Fruit fly (Drosophila melanogaster) whole organism, embryonic: Measurements from ENCODE around the gene CG7728.

Experiments used
- BEAF-32 ChIP-seq: fragments of 200-800 bp; sonication (Bioruptor generic); optimal IDR thresholded peaks from 3 replicates; lab custom pipeline; 2017; ENCODE audit warnings: missing biosample characterization, missing genetic modification characterization, mild to moderate bottlenecking, moderate library complexity, missing genetic modification reagents
- BtbVII ChIP-seq: fragments of 200-800 bp; sonication (Bioruptor generic); optimal IDR thresholded peaks from 3 replicates; lab custom pipeline; 2017; ENCODE audit warnings: missing biosample characterization, mild to moderate bottlenecking, missing genetic modification characterization
- CG1024 ChIP-seq: fragments of 200-800 bp; sonication (Bioruptor generic); IDR thresholded peaks from 2 replicates; pipeline ENCODE4 v1.3.6; 2022; ENCODE audit warnings: missing biosample characterization, missing genetic modification characterization
- CG10565 ChIP-seq: fragments of 200-800 bp; sonication (Bioruptor generic); optimal IDR thresholded peaks from 3 replicates; lab custom pipeline; 2016; ENCODE audit warnings: missing biosample characterization, mild to moderate bottlenecking, missing genetic modification characterization
- CG11093 ChIP-seq: fragments of 200-800 bp; sonication (Bioruptor generic); IDR thresholded peaks from 3 replicates; pipeline ENCODE4 v1.3.6; 2022; ENCODE audit warnings: missing biosample characterization, missing genetic modification characterization
- CG12071 ChIP-seq: fragments of 200-800 bp; sonication (Bioruptor generic); optimal IDR thresholded peaks from 3 replicates; lab custom pipeline; 2018; ENCODE audit warnings: missing biosample characterization, mild to moderate bottlenecking, missing genetic modification characterization
- CG12744 ChIP-seq: fragments of 200-800 bp; sonication (Bioruptor generic); optimal IDR thresholded peaks from 2 replicates; lab custom pipeline; 2016; ENCODE audit warnings: missing biosample characterization, missing genetic modification characterization
- CG15479 ChIP-seq: fragments of 200-800 bp; sonication (Bioruptor generic); optimal IDR thresholded peaks from 3 replicates; lab custom pipeline; 2019; ENCODE audit warnings: missing biosample characterization, mild to moderate bottlenecking, missing genetic modification characterization, moderate library complexity
- CG17328 ChIP-seq: fragments of 200-800 bp; sonication (Bioruptor generic); IDR thresholded peaks from 2 replicates; pipeline ENCODE4 v1.3.6; 2022; ENCODE audit warnings: missing biosample characterization, missing genetic modification characterization
- CG17361 ChIP-seq: fragments of 200-800 bp; sonication (Bioruptor generic); IDR thresholded peaks from 3 replicates; pipeline ENCODE4 v1.3.6; 2022; ENCODE audit warnings: missing biosample characterization, missing genetic modification characterization
- CG17568 ChIP-seq: fragments of 200-800 bp; sonication (Bioruptor generic); optimal IDR thresholded peaks from 2 replicates; lab custom pipeline; 2018; ENCODE audit warnings: missing biosample characterization, mild to moderate bottlenecking, missing genetic modification characterization, moderate library complexity
- CG17829 ChIP-seq: fragments of 200-800 bp; optimal IDR thresholded peaks from 2 replicates; lab custom pipeline; 2019; ENCODE audit warnings: missing biosample characterization, mild to moderate bottlenecking, missing genetic modification characterization, moderate library complexity
- CG1792 ChIP-seq: fragments of 200-800 bp; sonication (Bioruptor generic); optimal IDR thresholded peaks from 2 replicates; lab custom pipeline; 2016; ENCODE audit warnings: missing biosample characterization, missing genetic modification characterization
- CG18599 ChIP-seq: fragments of 200-800 bp; sonication (Bioruptor generic); optimal IDR thresholded peaks from 3 replicates; lab custom pipeline; 2017; ENCODE audit warnings: missing biosample characterization, missing genetic modification characterization, mild to moderate bottlenecking, moderate library complexity, missing genetic modification reagents
- CG2120 ChIP-seq: fragments of 200-800 bp; sonication (Bioruptor generic); optimal IDR thresholded peaks from 3 replicates; lab custom pipeline; 2016; ENCODE audit warnings: missing biosample characterization, missing genetic modification characterization
- CG32772 ChIP-seq: fragments of 200-800 bp; sonication (Bioruptor generic); IDR thresholded peaks from 2 replicates; pipeline ENCODE4 v1.3.6; 2022; ENCODE audit warnings: missing biosample characterization, missing genetic modification characterization
- CG4820 ChIP-seq: fragments of 200-800 bp; sonication (Bioruptor generic); optimal IDR thresholded peaks from 3 replicates; lab custom pipeline; 2016; ENCODE audit warnings: missing biosample characterization, missing genetic modification characterization
- CG6813 ChIP-seq: fragments of 200-800 bp; sonication (Bioruptor generic); optimal IDR thresholded peaks from 2 replicates; lab custom pipeline; 2017; ENCODE audit warnings: missing biosample characterization, missing genetic modification characterization, mild to moderate bottlenecking, moderate library complexity, missing genetic modification reagents
- CG6854 ChIP-seq: fragments of 200-800 bp; sonication (Bioruptor generic); optimal IDR thresholded peaks from 3 replicates; lab custom pipeline; 2017; ENCODE audit warnings: missing biosample characterization, mild to moderate bottlenecking, missing genetic modification characterization
- CG9932 ChIP-seq: fragments of 200-800 bp; sonication (Bioruptor generic); IDR thresholded peaks from 2 replicates; pipeline ENCODE4 v1.3.6; 2022; ENCODE audit warnings: missing biosample characterization, missing genetic modification characterization
- Dp ChIP-seq: fragments of 200-800 bp; sonication (Bioruptor generic); optimal IDR thresholded peaks from 2 replicates; lab custom pipeline; 2018; ENCODE audit warnings: missing biosample characterization, mild to moderate bottlenecking, missing genetic modification characterization, moderate library complexity
- HLH54F ChIP-seq: fragments of 200-800 bp; sonication (Bioruptor generic); optimal IDR thresholded peaks from 3 replicates; lab custom pipeline; 2016; ENCODE audit warnings: missing biosample characterization, missing genetic modification characterization
- HLHmδ ChIP-seq: fragments of 200-800 bp; sonication (Bioruptor generic); optimal IDR thresholded peaks from 2 replicates; lab custom pipeline; 2018; ENCODE audit warnings: missing biosample characterization, mild to moderate bottlenecking, missing genetic modification characterization, moderate library complexity
- Hr51 ChIP-seq, 2 experiments: fragments of 200-800 bp; sonication (Bioruptor generic); optimal IDR thresholded peaks; 2 replicates in 1 of 2; 3 replicates in 1 of 2; lab custom pipeline; 2016 to 2018; ENCODE audit warnings: missing biosample characterization in 2 of 2, missing genetic modification characterization in 2 of 2, mild to moderate bottlenecking in 1 of 2, moderate library complexity in 1 of 2
- Jarid2 ChIP-seq: fragments of 200-800 bp; sonication (Bioruptor generic); optimal IDR thresholded peaks from 3 replicates; lab custom pipeline; 2017; ENCODE audit warnings: mild to moderate bottlenecking, missing biosample characterization, missing genetic modification reagents, missing genetic modification characterization
- Lim3 ChIP-seq: fragments of 200-800 bp; sonication (Bioruptor generic); IDR thresholded peaks from 2 replicates; pipeline ENCODE4 v1.3.6; 2022; ENCODE audit warnings: missing biosample characterization, missing genetic modification characterization
- NC2β ChIP-seq: fragments of 200-800 bp; sonication (Bioruptor generic); optimal IDR thresholded peaks from 2 replicates; lab custom pipeline; 2016; ENCODE audit warnings: missing biosample characterization, missing genetic modification characterization
- NfI ChIP-seq: fragments of 200-800 bp; sonication (Bioruptor generic); optimal IDR thresholded peaks from 3 replicates; lab custom pipeline; 2018; ENCODE audit warnings: missing biosample characterization, mild to moderate bottlenecking, missing genetic modification characterization, moderate library complexity
- Sin3A ChIP-seq: fragments of >200 bp; optimal IDR thresholded peaks from 2 replicates; lab custom pipeline; 2018
- ara ChIP-seq: fragments of 200-800 bp; sonication (Bioruptor generic); IDR thresholded peaks from 2 replicates; pipeline ENCODE4 v1.3.6; 2022; ENCODE audit warnings: missing biosample characterization, missing genetic modification characterization
- corto ChIP-seq: fragments of 200-800 bp; sonication (Bioruptor generic); optimal IDR thresholded peaks from 2 replicates; lab custom pipeline; 2016; ENCODE audit warnings: missing biosample characterization, mild to moderate bottlenecking, missing genetic modification characterization, moderate library complexity
- dm ChIP-seq: fragments of 200-800 bp; sonication (Bioruptor generic); optimal IDR thresholded peaks from 3 replicates; lab custom pipeline; 2016; ENCODE audit warnings: missing biosample characterization, missing genetic modification characterization
- ewg ChIP-seq: fragments of 200-800 bp; sonication (Bioruptor generic); optimal IDR thresholded peaks from 3 replicates; lab custom pipeline; 2017; ENCODE audit warnings: mild to moderate bottlenecking, missing biosample characterization, missing genetic modification reagents, missing genetic modification characterization
- gfzf ChIP-seq: fragments of 200-800 bp; sonication (Bioruptor generic); optimal IDR thresholded peaks from 2 replicates; lab custom pipeline; 2016; ENCODE audit warnings: missing biosample characterization, mild to moderate bottlenecking, missing genetic modification characterization, moderate library complexity
- luna ChIP-seq: fragments of 200-800 bp; sonication (Bioruptor generic); optimal IDR thresholded peaks from 2 replicates; lab custom pipeline; 2016; ENCODE audit warnings: missing biosample characterization, missing genetic modification characterization
- nerfin-1 ChIP-seq: fragments of 200-800 bp; sonication (Bioruptor generic); optimal IDR thresholded peaks from 3 replicates; lab custom pipeline; 2019; ENCODE audit warnings: missing biosample characterization, mild to moderate bottlenecking, missing genetic modification characterization, moderate library complexity
- nerfin-2 ChIP-seq: fragments of 200-800 bp; sonication (Bioruptor generic); IDR thresholded peaks from 2 replicates; pipeline ENCODE4 v1.3.6; 2022; ENCODE audit warnings: missing biosample characterization, missing genetic modification characterization; ENCODE audit not compliant: partially characterized antibody
- nom ChIP-seq: fragments of 200-800 bp; sonication (Bioruptor generic); optimal IDR thresholded peaks from 2 replicates; lab custom pipeline; 2017; ENCODE audit warnings: missing biosample characterization, missing genetic modification characterization, mild to moderate bottlenecking, moderate library complexity, missing genetic modification reagents
- otp ChIP-seq: fragments of 200-800 bp; sonication (Bioruptor generic); IDR thresholded peaks from 3 replicates; pipeline ENCODE4, ENCODE4 v1.3.6; 2022; ENCODE audit warnings: missing biosample characterization, missing genetic modification characterization
- pb ChIP-seq: fragments of 200-800 bp; sonication (Bioruptor generic); optimal IDR thresholded peaks from 3 replicates; lab custom pipeline; 2016; ENCODE audit warnings: missing biosample characterization, missing genetic modification characterization
- ranshi ChIP-seq: fragments of 200-800 bp; sonication (Bioruptor generic); IDR thresholded peaks from 2 replicates; pipeline ENCODE4 v1.3.6; 2022; ENCODE audit warnings: missing biosample characterization, missing genetic modification characterization
- row ChIP-seq: fragments of 200-800 bp; sonication (Bioruptor generic); IDR thresholded peaks from 3 replicates; pipeline ENCODE4 v1.3.6; 2022; ENCODE audit warnings: missing biosample characterization, missing genetic modification characterization
- salm ChIP-seq: fragments of 200-800 bp; sonication (Bioruptor generic); optimal IDR thresholded peaks from 2 replicates; lab custom pipeline; 2018; ENCODE audit warnings: missing biosample characterization, mild to moderate bottlenecking, missing genetic modification characterization
- schlank ChIP-seq: fragments of 200-800 bp; sonication (Bioruptor generic); optimal IDR thresholded peaks from 2 replicates; lab custom pipeline; 2018; ENCODE audit warnings: missing biosample characterization, mild to moderate bottlenecking, missing genetic modification characterization
- scrt ChIP-seq: fragments of 200-800 bp; sonication (Bioruptor generic); optimal IDR thresholded peaks from 2 replicates; lab custom pipeline; 2018; ENCODE audit warnings: missing biosample characterization, mild to moderate bottlenecking, missing genetic modification characterization, moderate library complexity
- vnd ChIP-seq: fragments of 200-800 bp; sonication (Bioruptor generic); IDR thresholded peaks from 3 replicates; pipeline ENCODE4 v1.3.6; 2022; ENCODE audit warnings: missing biosample characterization, missing genetic modification characterization; ENCODE audit not compliant: partially characterized antibody
- wek ChIP-seq: fragments of 200-800 bp; sonication (Bioruptor generic); optimal IDR thresholded peaks from 3 replicates; lab custom pipeline; 2018; ENCODE audit warnings: missing biosample characterization, mild to moderate bottlenecking, missing genetic modification characterization, moderate library complexity
- zfh2 ChIP-seq: fragments of 200-800 bp; sonication (Bioruptor generic); optimal IDR thresholded peaks from 2 replicates; lab custom pipeline; 2016; ENCODE audit warnings: missing biosample characterization, missing genetic modification characterization

Gene CG7728

dm6 chr3L:17042297-17042921 lies 26.1 kb downstream of the CG7728 start, which contains the start of the genes scaf6 and Papst2 (continued):
- TF ChIP-seq nom (GFP tag; lab: Kevin White, UChicago) (no peak), HLH54F (GFP tag; lab: Kevin White, UChicago) (peak; percentile 5)

- peak; percentile 6 for TF ChIP-seq dm (GFP tag; lab: Kevin White, UChicago)
- no peak for TF ChIP-seq CG32772 (GFP tag; lab: Robert Waterston, UW)
- TF ChIP-seq otp (GFP tag; lab: Robert Waterston, UW), result no peak
- TF ChIP-seq CG12071 (GFP tag; lab: Kevin White, UChicago), result no peak
- no peak for TF ChIP-seq CG12744 (GFP tag; lab: Kevin White, UChicago)
- no peak for TF ChIP-seq ranshi (GFP tag; lab: Robert Waterston, UW)
- TF ChIP-seq CG18599, result no peak
- TF ChIP-seq vnd (GFP tag; lab: Robert Waterston, UW), result no peak
- TF ChIP-seq Dp (GFP tag; lab: Kevin White, UChicago), result peak; percentile 89
- no peak for TF ChIP-seq BtbVII (GFP tag; lab: Kevin White, UChicago)
- TF ChIP-seq schlank, result no peak
- TF ChIP-seq CG1792 (GFP tag; lab: Kevin White, UChicago), result no peak
- TF ChIP-seq CG15479 (GFP tag; lab: Kevin White, UChicago), result no peak
- no peak for TF ChIP-seq CG1024 (GFP tag; lab: Robert Waterston, UW)
- TF ChIP-seq ara (GFP tag; lab: Robert Waterston, UW), result no peak
- TF ChIP-seq luna (GFP tag; lab: Kevin White, UChicago), result no peak
- no peak for TF ChIP-seq nerfin-1 (tag; lab: Kevin White, UChicago)
- TF ChIP-seq CG10565 (GFP tag; lab: Kevin White, UChicago), result no peak
- TF ChIP-seq CG17328 (GFP tag; lab: Robert Waterston, UW), result no peak
- peak; percentile 37 for TF ChIP-seq CG17829 (tag; lab: Kevin White, UChicago)
- no peak for TF ChIP-seq CG4820 (GFP tag; lab: Kevin White, UChicago)
- no peak for TF ChIP-seq pb (GFP tag; lab: Kevin White, UChicago)
- peak; percentile 34 for TF ChIP-seq gfzf (GFP tag; lab: Kevin White, UChicago)
- no peak for TF ChIP-seq zfh2 (GFP tag; lab: Kevin White, UChicago)
- no peak for TF ChIP-seq Jarid2
- no peak for TF ChIP-seq NC2β (GFP tag; lab: Kevin White, UChicago)
- TF ChIP-seq BEAF-32, result peak; percentile 57
- no peak for TF ChIP-seq CG11093 (GFP tag; lab: Robert Waterston, UW)
- no peak for TF ChIP-seq CG17568 (GFP tag; lab: Kevin White, UChicago)
- TF ChIP-seq CG6813 (GFP tag; lab: Kevin White, UChicago), result no peak
- TF ChIP-seq salm (tag; lab: Kevin White, UChicago), result no peak
- no peak for TF ChIP-seq scrt (GFP tag; lab: Kevin White, UChicago)
- peak; percentile 34 for TF ChIP-seq NfI (GFP tag; lab: Kevin White, UChicago)
- TF ChIP-seq HLHmδ, result no peak
- peak; percentile 2 for TF ChIP-seq Sin3A (lab: Kevin White, UChicago)
- no peak for TF ChIP-seq CG6854
- TF ChIP-seq CG17361 (GFP tag; lab: Robert Waterston, UW), result no peak
- no peak for TF ChIP-seq nerfin-2 (GFP tag; lab: Robert Waterston, UW)
- TF ChIP-seq corto (GFP tag; lab: Kevin White, UChicago), result no peak
- 0 out of 3 replicates have a peak, but pooled peaks have one; percentile 27 for TF ChIP-seq row (GFP tag; lab: Robert Waterston, UW)
- no peak for TF ChIP-seq CG9932 (GFP tag; lab: Robert Waterston, UW)
- TF ChIP-seq CG2120 (GFP tag; lab: Kevin White, UChicago), result no peak
- TF ChIP-seq wek, result peak; percentile 54
- TF ChIP-seq Lim3 (GFP tag; lab: Robert Waterston, UW), result no peak
- TF ChIP-seq Hr51 (GFP tag; optimal IDR thresholded peaks at IDR 0.05; lab: Kevin White, UChicago), result no peak
- TF ChIP-seq ewg, result no peak
Measured at dm6 chr3L:17044799-17045198, 28.5 kb downstream of the CG7728 start, which contains the start of gene Pop5. Pop5 (minus strand) TSS chr3L:17045038.
